Fruit fly (Drosophila melanogaster) whole organism, embryonic: ENCODE data around the gene dbf.

ENCODE experiments used
- Asciz ChIP-seq: fragments of 200-800 bp; sonication (Bioruptor generic); optimal IDR thresholded peaks from 2 replicates; lab custom pipeline; 2017; ENCODE audit warnings: missing biosample characterization, mild to moderate bottlenecking, missing genetic modification characterization, missing genetic modification reagents
- BEAF-32 ChIP-seq: fragments of 200-800 bp; sonication (Bioruptor generic); optimal IDR thresholded peaks from 3 replicates; lab custom pipeline; 2017; ENCODE audit warnings: missing biosample characterization, missing genetic modification characterization, mild to moderate bottlenecking, moderate library complexity, missing genetic modification reagents
- C15 ChIP-seq: fragments of 200-800 bp; sonication (Bioruptor generic); IDR thresholded peaks from 3 replicates; pipeline ENCODE4 v1.3.6; 2022; ENCODE audit warnings: missing biosample characterization, missing genetic modification characterization
- CG10543 ChIP-seq: fragments of 200-800 bp; sonication (Bioruptor generic); optimal IDR thresholded peaks from 3 replicates; lab custom pipeline; 2017; ENCODE audit warnings: missing biosample characterization, mild to moderate bottlenecking, missing genetic modification characterization, moderate library complexity
- CG11398 ChIP-seq: fragments of 200-800 bp; sonication (Bioruptor generic); optimal IDR thresholded peaks from 2 replicates; lab custom pipeline; 2016; ENCODE audit warnings: missing biosample characterization, missing genetic modification characterization
- CG11695 ChIP-seq: fragments of 200-800 bp; sonication (Bioruptor generic); IDR thresholded peaks from 3 replicates; pipeline ENCODE4 v1.3.6; 2022; ENCODE audit warnings: missing biosample characterization, missing genetic modification characterization
- CG17328 ChIP-seq: fragments of 200-800 bp; sonication (Bioruptor generic); IDR thresholded peaks from 2 replicates; pipeline ENCODE4 v1.3.6; 2022; ENCODE audit warnings: missing biosample characterization, missing genetic modification characterization
- CG17359 ChIP-seq: fragments of 200-800 bp; sonication (Bioruptor generic); optimal IDR thresholded peaks from 3 replicates; lab custom pipeline; 2018; ENCODE audit warnings: missing biosample characterization, mild to moderate bottlenecking, missing genetic modification characterization, moderate library complexity
- CG17385 ChIP-seq: fragments of 200-800 bp; sonication (Bioruptor generic); optimal IDR thresholded peaks from 3 replicates; lab custom pipeline; 2018; ENCODE audit warnings: missing biosample characterization, mild to moderate bottlenecking, missing genetic modification characterization
- CG1792 ChIP-seq: fragments of 200-800 bp; sonication (Bioruptor generic); optimal IDR thresholded peaks from 2 replicates; lab custom pipeline; 2016; ENCODE audit warnings: missing biosample characterization, missing genetic modification characterization
- CG18011 ChIP-seq: fragments of 200-800 bp; sonication (Bioruptor generic); optimal IDR thresholded peaks from 2 replicates; lab custom pipeline; 2017; ENCODE audit warnings: missing biosample characterization, missing genetic modification characterization, mild to moderate bottlenecking, moderate library complexity, missing genotype
- CG3065 ChIP-seq: fragments of 200-800 bp; sonication (Bioruptor generic); optimal IDR thresholded peaks from 2 replicates; lab custom pipeline; 2016; ENCODE audit warnings: missing biosample characterization, missing genetic modification characterization
- CG42726 ChIP-seq: fragments of 200-800 bp; sonication (Bioruptor generic); IDR thresholded peaks from 2 replicates; pipeline ENCODE4 v1.3.6; 2022; ENCODE audit warnings: missing biosample characterization, missing genetic modification characterization; ENCODE audit not compliant: partially characterized antibody
- CG43689 ChIP-seq: fragments of 200-800 bp; sonication (Bioruptor generic); IDR thresholded peaks from 2 replicates; pipeline ENCODE4 v1.3.6; 2022; ENCODE audit warnings: missing biosample characterization, missing genetic modification characterization
- CG5953 ChIP-seq: fragments of 200-800 bp; sonication (Bioruptor generic); IDR thresholded peaks from 2 replicates; pipeline ENCODE4 v1.3.6; 2022; ENCODE audit warnings: missing biosample characterization, missing genetic modification characterization
- CG6272 ChIP-seq: fragments of 200-800 bp; sonication (Bioruptor generic); IDR thresholded peaks from 2 replicates; pipeline ENCODE4 v1.3.6; 2022; ENCODE audit warnings: missing biosample characterization, missing genetic modification characterization
- CG6765 ChIP-seq: fragments of 200-800 bp; sonication (Bioruptor generic); optimal IDR thresholded peaks from 3 replicates; lab custom pipeline; 2017; ENCODE audit warnings: missing biosample characterization, mild to moderate bottlenecking, missing genetic modification characterization
- CG7357 ChIP-seq: fragments of 200-800 bp; sonication (Bioruptor generic); IDR thresholded peaks from 3 replicates; pipeline ENCODE4 v1.3.6; 2022; ENCODE audit warnings: missing biosample characterization, missing genetic modification characterization
- CG7556 ChIP-seq: fragments of 200-800 bp; sonication (Bioruptor generic); optimal IDR thresholded peaks from 2 replicates; lab custom pipeline; 2017; ENCODE audit warnings: missing biosample characterization, mild to moderate bottlenecking, missing genetic modification characterization
- CG8944 ChIP-seq: fragments of 200-800 bp; sonication (Bioruptor generic); optimal IDR thresholded peaks from 3 replicates; lab custom pipeline; 2016; ENCODE audit warnings: missing biosample characterization, missing genetic modification characterization
- Camta ChIP-seq: fragments of 200-800 bp; sonication (Bioruptor generic); optimal IDR thresholded peaks from 2 replicates; lab custom pipeline; 2016; ENCODE audit warnings: missing biosample characterization, missing genetic modification characterization
- CkIIα-i1 ChIP-seq: fragments of 200-800 bp; sonication (Bioruptor generic); IDR thresholded peaks from 2 replicates; pipeline ENCODE4 v1.3.6; 2022; ENCODE audit warnings: missing biosample characterization, missing genetic modification characterization
- HLH54F ChIP-seq: fragments of 200-800 bp; sonication (Bioruptor generic); optimal IDR thresholded peaks from 3 replicates; lab custom pipeline; 2016; ENCODE audit warnings: missing biosample characterization, missing genetic modification characterization
- Hmx ChIP-seq: fragments of 200-800 bp; sonication (Bioruptor generic); optimal IDR thresholded peaks from 2 replicates; lab custom pipeline; 2016; ENCODE audit warnings: missing biosample characterization, missing genetic modification characterization
- Kr ChIP-seq: fragments of 200-800 bp; sonication (Bioruptor generic); optimal IDR thresholded peaks from 2 replicates; lab custom pipeline; 2017; ENCODE audit warnings: missing biosample characterization, mild to moderate bottlenecking, missing genetic modification characterization
- MESR4 ChIP-seq: fragments of 200-800 bp; sonication (Bioruptor generic); optimal IDR thresholded peaks from 2 replicates; lab custom pipeline; 2018; ENCODE audit warnings: missing biosample characterization, mild to moderate bottlenecking, missing genetic modification characterization, moderate library complexity
- Neu2 ChIP-seq: fragments of 200-800 bp; sonication (Bioruptor generic); optimal IDR thresholded peaks from 3 replicates; lab custom pipeline; 2016; ENCODE audit warnings: missing biosample characterization, missing genetic modification characterization, borderline replicate concordance
- Ptx1 ChIP-seq: fragments of 200-800 bp; sonication (Bioruptor generic); IDR thresholded peaks from 2 replicates; pipeline ENCODE4 v1.3.6; 2022; ENCODE audit warnings: missing biosample characterization, missing genetic modification characterization
- chinmo ChIP-seq: fragments of 200-800 bp; sonication (Bioruptor generic); IDR thresholded peaks from 4 replicates; pipeline ENCODE4 v1.3.6; 2022; ENCODE audit warnings: missing biosample characterization, missing genetic modification characterization; ENCODE audit not compliant: partially characterized antibody
- chn ChIP-seq: fragments of 200-800 bp; sonication (Bioruptor generic); optimal IDR thresholded peaks from 2 replicates; lab custom pipeline; 2016; ENCODE audit warnings: missing biosample characterization, missing genetic modification characterization
- en ChIP-seq: fragments of 200-800 bp; sonication (Bioruptor generic); optimal IDR thresholded peaks from 2 replicates; lab custom pipeline; 2016; ENCODE audit warnings: missing biosample characterization, missing genetic modification characterization
- exex ChIP-seq: fragments of 200-800 bp; sonication (Bioruptor generic); optimal IDR thresholded peaks from 4 replicates; lab custom pipeline; 2018; ENCODE audit warnings: missing biosample characterization, mild to moderate bottlenecking, missing genetic modification characterization, moderate library complexity
- fru ChIP-seq: fragments of >200 bp; optimal IDR thresholded peaks from 2 replicates; lab custom pipeline; 2017
- gce ChIP-seq: fragments of 200-800 bp; sonication (Bioruptor generic); IDR thresholded peaks from 3 replicates; pipeline ENCODE4 v1.3.6; 2022; ENCODE audit warnings: missing biosample characterization, missing genetic modification characterization
- hkb ChIP-seq, 2 experiments: fragments of 200-800 bp in 1 of 2; fragments of >200 bp in 1 of 2; sonication (Bioruptor generic) in 1 of 2; IDR thresholded peaks in 1 of 2; optimal IDR thresholded peaks in 1 of 2; 2 replicates each; pipeline versions ENCODE4 v1.3.6 to Lab custom; 2017 to 2022; ENCODE audit warnings: missing biosample characterization in 1 of 2, missing genetic modification characterization in 1 of 2
- jigr1 ChIP-seq: fragments of 200-800 bp; sonication (Bioruptor generic); IDR thresholded peaks from 3 replicates; pipeline ENCODE4 v1.3.6; 2022; ENCODE audit warnings: missing biosample characterization, missing genetic modification characterization
- lbe ChIP-seq: fragments of 200-800 bp; sonication (Bioruptor generic); optimal IDR thresholded peaks from 2 replicates; lab custom pipeline; 2016; ENCODE audit warnings: missing biosample characterization, mild to moderate bottlenecking, missing genetic modification characterization
- nau ChIP-seq: fragments of 200-800 bp; sonication (Bioruptor generic); optimal IDR thresholded peaks from 3 replicates; lab custom pipeline; 2017; ENCODE audit warnings: missing biosample characterization, mild to moderate bottlenecking, missing genetic modification characterization, missing genetic modification reagents
- p53 ChIP-seq: fragments of 200-800 bp; sonication (Bioruptor generic); optimal IDR thresholded peaks from 2 replicates; lab custom pipeline; 2016; ENCODE audit warnings: missing biosample characterization, missing genetic modification characterization
- pnt ChIP-seq: fragments of 200-800 bp; sonication (Bioruptor generic); optimal IDR thresholded peaks from 3 replicates; lab custom pipeline; 2016; ENCODE audit warnings: missing biosample characterization, missing genetic modification characterization
- prd ChIP-seq, 3 experiments: fragments of >200 bp in 2 of 3; fragments of 200-800 bp in 1 of 3; sonication (Bioruptor generic) in 1 of 3; optimal IDR thresholded peaks in 2 of 3; IDR thresholded peaks in 1 of 3; 2 replicates in 2 of 3; 3 replicates in 1 of 3; pipeline versions ENCODE4 v1.3.6 to Lab custom; 2017 to 2022; ENCODE audit warnings: missing biosample characterization in 1 of 3, missing genetic modification characterization in 1 of 3
- sc ChIP-seq, 3 experiments: fragments of >200 bp in 2 of 3; fragments of 200-800 bp in 1 of 3; sonication (Bioruptor generic) in 1 of 3; optimal IDR thresholded peaks; 2 replicates in 2 of 3; 3 replicates in 1 of 3; lab custom pipeline; 2017; ENCODE audit warnings: mild to moderate bottlenecking in 1 of 3, missing biosample characterization in 1 of 3, missing genetic modification characterization in 1 of 3, missing genetic modification reagents in 1 of 3
- sens-2 ChIP-seq: fragments of 200-800 bp; sonication (Bioruptor generic); IDR thresholded peaks from 2 replicates; pipeline ENCODE4 v1.3.6; 2022; ENCODE audit warnings: missing biosample characterization, missing genetic modification characterization
- shn ChIP-seq: fragments of 200-800 bp; sonication (Bioruptor generic); optimal IDR thresholded peaks from 3 replicates; lab custom pipeline; 2016; ENCODE audit warnings: missing biosample characterization, missing genetic modification characterization
- sim ChIP-seq: fragments of 200-800 bp; sonication (Bioruptor generic); IDR thresholded peaks from 2 replicates; pipeline ENCODE4 v1.3.6; 2022; ENCODE audit warnings: missing biosample characterization, missing genetic modification characterization
- slou ChIP-seq: fragments of 200-800 bp; sonication (Bioruptor generic); optimal IDR thresholded peaks from 3 replicates; lab custom pipeline; 2016; ENCODE audit warnings: missing biosample characterization, missing genetic modification characterization
- sna ChIP-seq: fragments of 200-800 bp; sonication (Bioruptor generic); IDR thresholded peaks from 2 replicates; pipeline ENCODE4 v1.3.6; 2022; ENCODE audit warnings: missing biosample characterization, missing genetic modification characterization; ENCODE audit not compliant: partially characterized antibody
- usp ChIP-seq: fragments of >200 bp; optimal IDR thresholded peaks from 2 replicates; lab custom pipeline; 2017; ENCODE audit warnings: missing biosample characterization, missing genetic modification characterization
- wek ChIP-seq: fragments of 200-800 bp; sonication (Bioruptor generic); optimal IDR thresholded peaks from 3 replicates; lab custom pipeline; 2018; ENCODE audit warnings: missing biosample characterization, mild to moderate bottlenecking, missing genetic modification characterization, moderate library complexity

Gene dbf

dm6 chr2L:10676933-10677714 is 25.7 kb downstream of the dbf start, which contains the start of gene CG17104 (continued):
- TF ChIP-seq Hmx (GFP tag; lab: Kevin White, UChicago) (no peak), CG6272 (GFP tag; lab: Robert Waterston, UW) (no peak), sim (GFP tag; lab: Robert Waterston, UW) (no peak), chinmo (GFP tag; lab: Robert Waterston, UW) (no peak), slou (GFP tag; lab: Kevin White, UChicago) (no peak), CG42726 (GFP tag; lab: Robert Waterston, UW) (no peak), hkb (optimal IDR thresholded peaks at IDR 0.05; lab: Kevin White, UChicago) (no peak), hkb (GFP tag; IDR thresholded peaks at IDR 0.05; lab: Robert Waterston, UW) (peak; percentile 49; the same call in 1 of the 2 replicates), p53 (no peak), MESR4 (GFP tag; lab: Kevin White, UChicago) (no peak), CG6765 (GFP tag; lab: Kevin White, UChicago) (no peak), Neu2 (no peak), usp (GFP tag; lab: Kevin White, UChicago) (no peak), Asciz (GFP tag; lab: Kevin White, UChicago) (peak; percentile 17), sens-2 (GFP tag; lab: Robert Waterston, UW) (no peak), CG18011 (GFP tag; lab: Kevin White, UChicago) (no peak), HLH54F (GFP tag; lab: Kevin White, UChicago) (no peak), chn (GFP tag; lab: Kevin White, UChicago) (no peak), CG1792 (GFP tag; lab: Kevin White, UChicago) (no peak), CG17385 (GFP tag; lab: Kevin White, UChicago) (peak; percentile 34), pnt (GFP tag; lab: Kevin White, UChicago) (no peak), CG7357 (GFP tag; lab: Robert Waterston, UW) (no peak), gce (GFP tag; lab: Robert Waterston, UW) (no peak), BEAF-32 (GFP tag; lab: Kevin White, UChicago) (no peak), CG7556 (GFP tag; lab: Kevin White, UChicago) (peak; percentile 32), sc (optimal IDR thresholded peaks at IDR 0.05; lab: Kevin White, UChicago) (no peak), sc (GFP tag; optimal IDR thresholded peaks at IDR 0.05; lab: Kevin White, UChicago) (no peak), CG8944 (GFP tag; lab: Kevin White, UChicago) (no peak), CG43689 (GFP tag; lab: Robert Waterston, UW) (no peak), lbe (GFP tag; lab: Kevin White, UChicago) (no peak), en (GFP tag; lab: Kevin White, UChicago) (no peak), exex (no peak), nau (GFP tag; lab: Kevin White, UChicago) (no peak), Ptx1 (GFP tag; lab: Robert Waterston, UW) (peak; percentile 36; the same call in 1 of the 2 replicates), shn (GFP tag; lab: Kevin White, UChicago) (no peak), prd (optimal IDR thresholded peaks at IDR 0.05; lab: Kevin White, UChicago) (no peak), prd (GFP tag; IDR thresholded peaks at IDR 0.05; lab: Robert Waterston, UW) (peak; percentile 23; the same call in 1 of the 3 replicates), CG3065 (no peak), CG10543 (no peak), fru (lab: Kevin White, UChicago) (no peak), Kr (GFP tag; lab: Kevin White, UChicago) (no peak), CG17328 (GFP tag; lab: Robert Waterston, UW) (no peak), wek (GFP tag; lab: Kevin White, UChicago) (no peak), CkIIα-i1 (GFP tag; lab: Robert Waterston, UW) (no peak), Camta (GFP tag; lab: Kevin White, UChicago) (no peak), CG17359 (peak; percentile 1), sna (no peak), CG11695 (GFP tag; lab: Robert Waterston, UW) (no peak), C15 (GFP tag; lab: Robert Waterston, UW) (no peak), CG5953 (no peak), jigr1 (no peak), CG11398 (GFP tag; lab: Kevin White, UChicago) (no peak)
